Worm (Caenorhabditis elegans) whole organism, young adult: ENCODE results near the gene ucr-2.2.

Source experiments
- attf-3 ChIP-seq: fragments of 200-800 bp; sonication (Bioruptor generic); conservative IDR thresholded peaks from 2 replicates; pipeline ENCODE4 v1.3.6; 2022; ENCODE audit warnings: missing genetic modification reagents, missing genetic modification characterization, missing compliant biosample characterization
- ceh-40 ChIP-seq: fragments of 200-800 bp; sonication (Bioruptor generic); IDR thresholded peaks from 2 replicates; pipeline ENCODE4 v1.3.6; 2022; ENCODE audit warnings: missing genetic modification characterization, missing compliant biosample characterization
- ceh-79 ChIP-seq: sonication (generic microtip); optimal IDR thresholded peaks from 2 replicates; lab custom pipeline; 2017; ENCODE audit warnings: mild to moderate bottlenecking, missing genetic modification characterization, missing compliant biosample characterization
- dpl-1 ChIP-seq: fragments of 150-350 bp; optimal IDR thresholded peaks from 2 replicates; lab custom pipeline; 2014; ENCODE audit warnings: missing biosample characterization, missing genetic modification reagents, missing genetic modification characterization
- lin-35 ChIP-seq, 3 experiments: fragments of 150-350 bp in 2 of 3; sonication (generic microtip) in 1 of 3; optimal IDR thresholded peaks; 2 replicates each; lab custom pipeline; 2014 to 2018; ENCODE audit warnings: missing biosample characterization in 3 of 3, missing genetic modification characterization in 3 of 3, missing genetic modification reagents in 3 of 3
- nfya-1 ChIP-seq: sonication (generic microtip); optimal IDR thresholded peaks from 2 replicates; lab custom pipeline; 2017; ENCODE audit warnings: antibody characterized with exemption, missing compliant biosample characterization, missing genetic modification characterization, borderline replicate concordance; ENCODE audit not compliant: insufficient read depth
- nfyb-1 ChIP-seq: fragments of 200-800 bp; sonication (Bioruptor generic); IDR thresholded peaks from 2 replicates; pipeline ENCODE4 v1.3.6; 2022; ENCODE audit warnings: missing genetic modification reagents, missing genetic modification characterization, missing compliant biosample characterization
- unc-62 ChIP-seq: fragments of 150-350 bp; optimal IDR thresholded peaks from 2 replicates; lab custom pipeline; 2014; ENCODE audit warnings: missing biosample characterization, missing genetic modification reagents, missing genetic modification characterization

- TF ChIP-seq unc-62 (GFP tag; lab: Kevin White, UChicago): no peak
- TF ChIP-seq attf-3 (GFP tag; lab: Robert Waterston, UW): no peak
- no peak for TF ChIP-seq ceh-79
- TF ChIP-seq ceh-40 (GFP tag; lab: Robert Waterston, UW): no peak
- no peak for TF ChIP-seq nfyb-1
- no peak for TF ChIP-seq dpl-1 (GFP tag; lab: Kevin White, UChicago)
- no peak for TF ChIP-seq nfya-1 (tag; lab: Kevin White, UChicago)
- TF ChIP-seq lin-35 (GFP tag; optimal IDR thresholded peaks at IDR 0.05; lab: Kevin White, UChicago): no peak
These were observed 40.5 kb upstream of the ucr-2.2 start for ce11 chrX:15133180-15133579.
